Fruit fly (Drosophila melanogaster): ENCODE results near the gene Kaz.

The Kaz gene

DNA sequence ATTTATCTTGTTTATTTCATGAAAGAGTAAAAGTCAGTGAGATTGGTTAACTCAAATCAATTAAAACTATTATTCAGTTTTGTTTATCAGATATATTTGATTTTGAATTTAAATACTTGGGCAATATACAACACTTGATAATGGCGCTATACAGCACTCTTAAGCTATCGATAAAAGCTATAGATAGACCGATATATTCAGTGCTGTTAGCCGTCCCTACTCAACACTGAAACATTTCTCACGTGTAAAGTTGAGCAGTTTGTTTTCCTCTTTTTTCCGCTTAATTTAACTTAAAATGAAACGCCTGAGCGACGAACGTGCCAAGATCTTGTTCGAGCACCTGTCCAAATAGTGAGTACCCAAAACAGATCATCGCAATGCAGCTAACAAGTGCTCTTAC lies 20.7 kb upstream of the Kaz start, which contains the start of gene CG7006 (continued):
- TF ChIP-seq stwl (tag; optimal IDR thresholded peaks at IDR 0.05) (peak; percentile 95), Abd-B (GFP tag; optimal IDR thresholded peaks at IDR 0.05) (peak; percentile 27), tup (GFP tag; optimal IDR thresholded peaks at IDR 0.05) (peak; percentile 49), CG16815 (GFP tag; optimal IDR thresholded peaks at IDR 0.05) (peak; percentile 62), CG17186 (GFP tag; optimal IDR thresholded peaks at IDR 0.05) (peak; percentile 52), CG6813 (GFP tag; optimal IDR thresholded peaks at IDR 0.05) (no peak), Elba2 (GFP tag; optimal IDR thresholded peaks at IDR 0.05) (peak; percentile 10), al (GFP tag; IDR thresholded peaks at IDR 0.05) (peak; percentile 63), dpn (GFP tag; optimal IDR thresholded peaks at IDR 0.05) (peak; percentile 84 to 92), HHEX (GFP tag; optimal IDR thresholded peaks at IDR 0.05) (peak; percentile 27), fru (optimal IDR thresholded peaks at IDR 0.05) (no peak), pnt (GFP tag; optimal IDR thresholded peaks at IDR 0.05) (peak; percentile 58), sr (GFP tag; IDR thresholded peaks at IDR 0.05) (no peak), CG18011 (GFP tag; optimal IDR thresholded peaks at IDR 0.05) (no peak), sim (GFP tag; IDR thresholded peaks at IDR 0.05) (no peak), disco-r (GFP tag; optimal IDR thresholded peaks at IDR 0.05) (peak; percentile 34), Hr51 (GFP tag; optimal IDR thresholded peaks at IDR 0.05) (peak in 1 of 2 experiments; percentile 73), CG10462 (GFP tag; optimal IDR thresholded peaks at IDR 0.05) (no peak), onecut (GFP tag; IDR thresholded peaks at IDR 0.05) (no peak; the same call in 1 of the 2 replicates), chm (GFP tag; IDR thresholded peaks at IDR 0.05) (peak; percentile 54; the same call in 1 of the 2 replicates), rib (GFP tag; IDR thresholded peaks at IDR 0.05) (0 out of 2 replicates have a peak, but pooled peaks have one; percentile 33), dm (GFP tag; optimal IDR thresholded peaks at IDR 0.05) (peak; percentile 94), zf30C (GFP tag; optimal IDR thresholded peaks at IDR 0.05) (no peak), twi (tag; optimal IDR thresholded peaks at IDR 0.05) (no peak), CG10431 (GFP tag; optimal IDR thresholded peaks at IDR 0.05) (no peak), kni (GFP tag; optimal IDR thresholded peaks at IDR 0.05) (no peak), CG11093 (GFP tag; IDR thresholded peaks at IDR 0.05) (no peak), gfzf (GFP tag; optimal IDR thresholded peaks at IDR 0.05) (peak; percentile 41), CG15479 (GFP tag; optimal IDR thresholded peaks at IDR 0.05) (no peak), CG34422 (GFP tag; IDR thresholded peaks at IDR 0.05) (peak; percentile 49), wek (GFP tag; optimal IDR thresholded peaks at IDR 0.05) (no peak), CG12071 (GFP tag; optimal IDR thresholded peaks at IDR 0.05) (no peak), Nf-YB (GFP tag; optimal IDR thresholded peaks at IDR 0.05) (peak; percentile 6), CG10209 (GFP tag; optimal IDR thresholded peaks at IDR 0.05) (peak; percentile 71), CG31365 (tag; optimal IDR thresholded peaks at IDR 0.05) (no peak), kah (GFP tag; optimal IDR thresholded peaks at IDR 0.05) (no peak), dysf (GFP tag; IDR thresholded peaks at IDR 0.05) (peak; percentile 51; the same call in 1 of the 3 replicates), CHES-1-like (GFP tag; optimal IDR thresholded peaks at IDR 0.05) (peak; percentile 75), CG13296 (GFP tag; optimal IDR thresholded peaks at IDR 0.05) (no peak), Hmx (GFP tag; optimal IDR thresholded peaks at IDR 0.05) (no peak), CG12744 (GFP tag; optimal IDR thresholded peaks at IDR 0.05) (peak; percentile 68), Meics (GFP tag; optimal IDR thresholded peaks at IDR 0.05) (peak; percentile 54), CG17829 (tag; optimal IDR thresholded peaks at IDR 0.05) (peak; percentile 62), CrebB (tag; optimal IDR thresholded peaks at IDR 0.05) (peak; percentile 2), crc (GFP tag; optimal IDR thresholded peaks at IDR 0.05) (peak; percentile 5), NC2α (GFP tag; optimal IDR thresholded peaks at IDR 0.05) (no peak), zen (tag; optimal IDR thresholded peaks at IDR 0.05) (peak; percentile 37), row (GFP tag; IDR thresholded peaks at IDR 0.05) (peak; percentile 27; the same call in 1 of the 3 replicates), pzg (GFP tag; optimal IDR thresholded peaks at IDR 0.05) (peak; percentile 94), CG15601 (tag; optimal IDR thresholded peaks at IDR 0.05) (no peak), Kr (GFP tag; optimal IDR thresholded peaks at IDR 0.05) (no peak)

Measured in whole organism, embryonic.